Worm (Caenorhabditis elegans) whole organism, early embryonic: ENCODE results near the gene F46H5.4.

Experiments used
- B0310.2 ChIP-seq: sonication (generic microtip); optimal IDR thresholded peaks from 2 replicates; lab custom pipeline; 2016; ENCODE audit warnings: mild to moderate bottlenecking, missing genetic modification characterization, missing compliant biosample characterization
- aly-1 ChIP-seq: sonication (generic microtip); optimal IDR thresholded peaks from 2 replicates; lab custom pipeline; 2016; ENCODE audit warnings: missing genetic modification characterization, missing compliant biosample characterization

DNA sequence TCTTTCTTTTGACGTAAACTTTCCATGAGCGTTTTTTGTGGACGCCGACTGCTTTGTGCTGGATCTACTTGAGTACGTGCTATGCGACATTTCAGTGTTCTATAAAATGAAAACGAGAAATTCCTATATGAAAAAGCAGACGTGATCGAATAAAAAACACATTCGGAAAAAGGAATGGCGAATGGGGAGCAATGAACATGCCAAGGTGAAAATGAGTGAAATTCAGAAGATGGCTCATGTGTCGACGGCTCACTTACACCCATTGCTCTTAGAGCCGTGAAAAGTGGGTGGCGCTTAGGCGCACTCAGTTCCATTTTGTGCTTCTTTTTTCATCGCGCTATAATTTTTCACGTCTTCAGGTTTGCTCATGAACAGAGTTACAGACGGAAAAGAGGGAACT lies 44.2 kb upstream of the F46H5.4 start, which contains the start of gene K03A1.4:
- TF ChIP-seq aly-1 (tag; lab: Kevin White, UChicago) (no peak), B0310.2 (tag; lab: Kevin White, UChicago) (no peak)
